Fruit fly (Drosophila melanogaster) whole organism, embryonic: ENCODE measurements around the gene CG33093.

Source experiments
- Adf1 ChIP-seq: fragments of 200-800 bp; sonication (Bioruptor generic); IDR thresholded peaks from 2 replicates; pipeline ENCODE4 v1.3.6; 2022; ENCODE audit warnings: missing biosample characterization, missing genetic modification characterization
- Atf6 ChIP-seq: fragments of 200-800 bp; sonication (Bioruptor generic); IDR thresholded peaks from 2 replicates; pipeline ENCODE4 v1.3.6; 2022; ENCODE audit warnings: missing biosample characterization, missing genetic modification characterization
- Blimp-1 ChIP-seq: fragments of 200-800 bp; sonication (Bioruptor generic); optimal IDR thresholded peaks from 3 replicates; lab custom pipeline; 2018; ENCODE audit warnings: missing biosample characterization, missing genetic modification characterization, mild to moderate bottlenecking, moderate library complexity, missing genetic modification reagents
- CG10147 ChIP-seq: fragments of 200-800 bp; sonication (Bioruptor generic); optimal IDR thresholded peaks from 2 replicates; lab custom pipeline; 2019; ENCODE audit warnings: missing biosample characterization, mild to moderate bottlenecking, missing genetic modification characterization, moderate library complexity
- CG1024 ChIP-seq: fragments of 200-800 bp; sonication (Bioruptor generic); IDR thresholded peaks from 2 replicates; pipeline ENCODE4 v1.3.6; 2022; ENCODE audit warnings: missing biosample characterization, missing genetic modification characterization
- CG10274 ChIP-seq: fragments of 200-800 bp; sonication (Bioruptor generic); optimal IDR thresholded peaks from 3 replicates; lab custom pipeline; 2017; ENCODE audit warnings: missing biosample characterization, mild to moderate bottlenecking, missing genetic modification characterization
- CG10654 ChIP-seq: fragments of 200-800 bp; sonication (Bioruptor generic); optimal IDR thresholded peaks from 2 replicates; lab custom pipeline; 2016; ENCODE audit warnings: missing biosample characterization, missing genetic modification characterization
- CG13424 ChIP-seq: fragments of 200-800 bp; sonication (Bioruptor generic); optimal IDR thresholded peaks from 2 replicates; lab custom pipeline; 2019; ENCODE audit warnings: missing biosample characterization, mild to moderate bottlenecking, missing genetic modification characterization, moderate library complexity
- CG13894 ChIP-seq: fragments of 200-800 bp; sonication (Bioruptor generic); optimal IDR thresholded peaks from 3 replicates; lab custom pipeline; 2018; ENCODE audit warnings: missing biosample characterization, mild to moderate bottlenecking, missing genetic modification characterization, moderate library complexity
- CG18619 ChIP-seq: fragments of 200-800 bp; sonication (Bioruptor generic); optimal IDR thresholded peaks from 3 replicates; lab custom pipeline; 2017; ENCODE audit warnings: missing biosample characterization, mild to moderate bottlenecking, missing genetic modification characterization
- CG2129 ChIP-seq: fragments of 200-800 bp; sonication (Bioruptor generic); IDR thresholded peaks from 2 replicates; pipeline ENCODE4 v1.3.6; 2022; ENCODE audit warnings: missing biosample characterization, missing genetic modification characterization; ENCODE audit not compliant: partially characterized antibody
- CG2678 ChIP-seq: fragments of 200-800 bp; sonication (Bioruptor generic); optimal IDR thresholded peaks from 3 replicates; lab custom pipeline; 2019; ENCODE audit warnings: missing biosample characterization, mild to moderate bottlenecking, missing genetic modification characterization, moderate library complexity
- CG4730 ChIP-seq: fragments of 200-800 bp; sonication (Bioruptor generic); IDR thresholded peaks from 2 replicates; pipeline ENCODE4 v1.3.6; 2022; ENCODE audit warnings: missing biosample characterization, missing genetic modification characterization
- CG6175 ChIP-seq: fragments of 200-800 bp; sonication (Bioruptor generic); IDR thresholded peaks from 3 replicates; pipeline ENCODE4 v1.3.6; 2022; ENCODE audit warnings: missing biosample characterization, missing genetic modification characterization
- CG8290 ChIP-seq, 3 experiments: fragments of 200-800 bp; sonication (Bioruptor generic); optimal IDR thresholded peaks; 2 replicates each; lab custom pipeline; 2016 to 2019; ENCODE audit warnings: missing biosample characterization in 3 of 3, missing genetic modification characterization in 3 of 3, mild to moderate bottlenecking in 2 of 3, moderate library complexity in 1 of 3
- Dip3 ChIP-seq: fragments of 200-800 bp; sonication (Bioruptor generic); optimal IDR thresholded peaks from 3 replicates; lab custom pipeline; 2016; ENCODE audit warnings: missing biosample characterization, missing genetic modification characterization
- Doc2 ChIP-seq: fragments of 200-800 bp; sonication (Bioruptor generic); IDR thresholded peaks from 2 replicates; pipeline ENCODE4 v1.3.6; 2022; ENCODE audit warnings: missing biosample characterization, missing genetic modification characterization
- Dref ChIP-seq: fragments of 200-800 bp; sonication (Bioruptor generic); IDR thresholded peaks from 2 replicates; pipeline ENCODE4 v1.3.6; 2022; ENCODE audit warnings: missing biosample characterization, missing genetic modification characterization
- Eip74EF ChIP-seq, 2 experiments: fragments of 200-800 bp in 1 of 2; fragments of >200 bp in 1 of 2; sonication (Bioruptor generic) in 1 of 2; optimal IDR thresholded peaks; 2 replicates each; lab custom pipeline; 2017 to 2019; ENCODE audit warnings: missing biosample characterization in 2 of 2, missing genetic modification characterization in 2 of 2, mild to moderate bottlenecking in 1 of 2, moderate library complexity in 1 of 2
- Ets65A ChIP-seq: fragments of 200-800 bp; sonication (Bioruptor generic); peaks from one replicate; lab custom pipeline; 2016; ENCODE audit warnings: missing biosample characterization, missing genetic modification characterization
- GATAe ChIP-seq: fragments of 200-800 bp; sonication (Bioruptor generic); conservative IDR thresholded peaks from 2 replicates; pipeline ENCODE4 v1.3.6; 2022; ENCODE audit warnings: missing biosample characterization, missing genetic modification characterization
- Hmr ChIP-seq: fragments of 200-800 bp; sonication (Bioruptor generic); optimal IDR thresholded peaks from 3 replicates; lab custom pipeline; 2017; ENCODE audit warnings: mild to moderate bottlenecking, missing biosample characterization, missing genetic modification reagents, missing genetic modification characterization
- Hr3 ChIP-seq: fragments of 200-800 bp; sonication (Bioruptor generic); optimal IDR thresholded peaks from 3 replicates; lab custom pipeline; 2016; ENCODE audit warnings: missing biosample characterization, missing genetic modification characterization
- Hr78 ChIP-seq, 2 experiments: fragments of 200-800 bp in 1 of 2; fragments of >200 bp in 1 of 2; sonication (Bioruptor generic) in 1 of 2; optimal IDR thresholded peaks; 2 replicates each; lab custom pipeline; 2017 to 2019; ENCODE audit warnings: missing biosample characterization in 2 of 2, missing genetic modification characterization in 2 of 2, mild to moderate bottlenecking in 1 of 2, moderate library complexity in 1 of 2
- Med ChIP-seq: fragments of 200-800 bp; sonication (Bioruptor generic); peaks from one replicate; lab custom pipeline; 2016; ENCODE audit warnings: missing biosample characterization, missing genetic modification characterization, mild to moderate bottlenecking, inconsistent platforms, moderate library complexity
- Nf-YA ChIP-seq: fragments of 200-800 bp; sonication (Bioruptor generic); IDR thresholded peaks from 2 replicates; pipeline ENCODE4 v1.3.6; 2022; ENCODE audit warnings: missing biosample characterization, missing genetic modification characterization
- abd-A ChIP-seq: fragments of 200-800 bp; sonication (Bioruptor generic); optimal IDR thresholded peaks from 3 replicates; lab custom pipeline; 2019; ENCODE audit warnings: missing biosample characterization, mild to moderate bottlenecking, missing genetic modification characterization, moderate library complexity
- chinmo ChIP-seq: fragments of 200-800 bp; sonication (Bioruptor generic); IDR thresholded peaks from 4 replicates; pipeline ENCODE4 v1.3.6; 2022; ENCODE audit warnings: missing biosample characterization, missing genetic modification characterization; ENCODE audit not compliant: partially characterized antibody
- dati ChIP-seq: fragments of 200-800 bp; sonication (Bioruptor generic); IDR thresholded peaks from 2 replicates; pipeline ENCODE4 v1.3.6; 2022; ENCODE audit warnings: missing biosample characterization, missing genetic modification characterization
- dysf ChIP-seq: fragments of 200-800 bp; sonication (Bioruptor generic); IDR thresholded peaks from 3 replicates; pipeline ENCODE4 v1.3.6; 2022; ENCODE audit warnings: missing biosample characterization, missing genetic modification characterization
- esg ChIP-seq: fragments of 200-800 bp; sonication (Bioruptor generic); conservative IDR thresholded peaks from 2 replicates; pipeline ENCODE4 v1.3.6; 2022; ENCODE audit warnings: missing biosample characterization, missing genetic modification characterization
- ftz-f1 ChIP-seq: fragments of 200-800 bp; sonication (Bioruptor generic); optimal IDR thresholded peaks from 2 replicates; lab custom pipeline; 2016; ENCODE audit warnings: missing biosample characterization, missing genetic modification characterization
- grn ChIP-seq: fragments of 200-800 bp; sonication (Bioruptor generic); optimal IDR thresholded peaks from 3 replicates; lab custom pipeline; 2017; ENCODE audit warnings: missing biosample characterization, missing genetic modification characterization
- gro ChIP-seq: fragments of 200-800 bp; sonication (Bioruptor generic); optimal IDR thresholded peaks from 2 replicates; lab custom pipeline; 2016; ENCODE audit warnings: missing biosample characterization, missing genetic modification characterization
- inv ChIP-seq: fragments of 200-800 bp; sonication (Bioruptor generic); IDR thresholded peaks from 2 replicates; pipeline ENCODE4 v1.3.6; 2022; ENCODE audit warnings: missing biosample characterization, missing genetic modification characterization; ENCODE audit not compliant: partially characterized antibody
- lab ChIP-seq: fragments of 200-800 bp; sonication (Bioruptor generic); optimal IDR thresholded peaks from 3 replicates; lab custom pipeline; 2017; ENCODE audit warnings: missing biosample characterization, missing genetic modification characterization, mild to moderate bottlenecking, moderate library complexity, missing genetic modification reagents
- nau ChIP-seq: fragments of 200-800 bp; sonication (Bioruptor generic); optimal IDR thresholded peaks from 3 replicates; lab custom pipeline; 2017; ENCODE audit warnings: missing biosample characterization, mild to moderate bottlenecking, missing genetic modification characterization, missing genetic modification reagents
- prd ChIP-seq, 3 experiments: fragments of >200 bp in 2 of 3; fragments of 200-800 bp in 1 of 3; sonication (Bioruptor generic) in 1 of 3; optimal IDR thresholded peaks in 2 of 3; IDR thresholded peaks in 1 of 3; 2 replicates in 2 of 3; 3 replicates in 1 of 3; pipeline versions ENCODE4 v1.3.6 to Lab custom; 2017 to 2022; ENCODE audit warnings: missing biosample characterization in 1 of 3, missing genetic modification characterization in 1 of 3
- pzg ChIP-seq: fragments of 200-800 bp; sonication (Bioruptor generic); optimal IDR thresholded peaks from 3 replicates; lab custom pipeline; 2018; ENCODE audit warnings: missing biosample characterization, mild to moderate bottlenecking, missing genetic modification characterization, moderate library complexity
- ro ChIP-seq: fragments of 200-800 bp; sonication (Bioruptor generic); IDR thresholded peaks from 2 replicates; pipeline ENCODE4 v1.3.6; 2022; ENCODE audit warnings: missing biosample characterization, missing genetic modification characterization
- sd ChIP-seq: fragments of 200-800 bp; sonication (Bioruptor generic); optimal IDR thresholded peaks from 3 replicates; lab custom pipeline; 2018; ENCODE audit warnings: missing biosample characterization, mild to moderate bottlenecking, missing genetic modification characterization, moderate library complexity
- sens ChIP-seq: fragments of 200-800 bp; sonication (Bioruptor generic); peaks from one replicate; lab custom pipeline; 2016; ENCODE audit warnings: missing biosample characterization, missing genetic modification characterization
- slbo ChIP-seq: fragments of 200-800 bp; sonication (Bioruptor generic); IDR thresholded peaks from 2 replicates; pipeline ENCODE4 v1.3.6; 2022; ENCODE audit warnings: missing biosample characterization, missing genetic modification characterization
- sug ChIP-seq: fragments of 200-800 bp; optimal IDR thresholded peaks from 2 replicates; lab custom pipeline; 2019; ENCODE audit warnings: missing biosample characterization, mild to moderate bottlenecking, missing genetic modification characterization, moderate library complexity
- vvl ChIP-seq: fragments of 200-800 bp; sonication (Bioruptor generic); IDR thresholded peaks from 2 replicates; pipeline ENCODE4 v1.3.6; 2022; ENCODE audit warnings: missing biosample characterization, missing genetic modification characterization

The CG33093 gene

dm6 chr3R:22558398-22558797 is 26.7 kb upstream of the CG33093 start:
- TF ChIP-seq dysf (GFP tag; lab: Robert Waterston, UW) (no peak), CG2678 (tag; lab: Kevin White, UChicago) (peak; percentile 8), CG13894 (tag; lab: Kevin White, UChicago) (peak; percentile 9), Hr3 (GFP tag; lab: Kevin White, UChicago) (no peak), CG8290 (GFP tag; optimal IDR thresholded peaks at IDR 0.05; lab: Kevin White, UChicago) (no peak), CG8290 (tag; optimal IDR thresholded peaks at IDR 0.05; lab: Kevin White, UChicago) (peak in 1 of 2 experiments; percentile 8), esg (GFP tag; lab: Robert Waterston, UW) (no peak), Hmr (GFP tag; lab: Kevin White, UChicago) (peak; percentile 24), ro (GFP tag; lab: Robert Waterston, UW) (no peak), Atf6 (peak; percentile 53; the same call in 1 of the 2 replicates), pzg (GFP tag; lab: Kevin White, UChicago) (no peak), CG18619 (GFP tag; lab: Kevin White, UChicago) (no peak), sens (peak; percentile 60), lab (GFP tag; lab: Kevin White, UChicago) (peak; percentile 7), Nf-YA (GFP tag; lab: Robert Waterston, UW) (no peak)

dm6 chr3R:22557100-22557741 is 25.5 kb upstream of the CG33093 start:
- TF ChIP-seq sug (tag; lab: Kevin White, UChicago), result peak; percentile 19
- no peak for TF ChIP-seq gro
- peak; percentile 67 for TF ChIP-seq sd (tag; lab: Kevin White, UChicago)
- TF ChIP-seq abd-A (tag; lab: Kevin White, UChicago), result peak; percentile 6
- TF ChIP-seq CG13424 (tag; lab: Kevin White, UChicago), result no peak
- TF ChIP-seq Blimp-1 (GFP tag; lab: Kevin White, UChicago), result peak; percentile 6
- peak in 1 of 2 experiments; percentile 26 for TF ChIP-seq Hr78 (GFP tag; optimal IDR thresholded peaks at IDR 0.05; lab: Kevin White, UChicago)
- TF ChIP-seq grn (GFP tag; lab: Kevin White, UChicago), result peak; percentile 69
- peak; percentile 41 for TF ChIP-seq Ets65A
- TF ChIP-seq ftz-f1, result peak; percentile 16
- TF ChIP-seq vvl, result peak; percentile 66
- peak; percentile 89; the same call in 3 of the 4 replicates for TF ChIP-seq chinmo (GFP tag; lab: Robert Waterston, UW)
- peak; percentile 100 for TF ChIP-seq CG13894 (tag; lab: Kevin White, UChicago)
- no peak for TF ChIP-seq Doc2 (GFP tag; lab: Robert Waterston, UW)
- peak in 1 of 2 experiments; percentile 60 for TF ChIP-seq Eip74EF (GFP tag; optimal IDR thresholded peaks at IDR 0.05; lab: Kevin White, UChicago)
- TF ChIP-seq, all 482 proteins: peak for 12

dm6 chr3R:22552686-22553085 is 21.0 kb upstream of the CG33093 start:
- TF ChIP-seq CG10147 (GFP tag; lab: Kevin White, UChicago) (no peak), CG2129 (GFP tag; lab: Robert Waterston, UW) (no peak), dati (GFP tag; lab: Robert Waterston, UW) (no peak), CG10274 (no peak), Adf1 (no peak), slbo (GFP tag; lab: Robert Waterston, UW) (0 out of 2 replicates have a peak, but pooled peaks have one; percentile 25), prd (optimal IDR thresholded peaks at IDR 0.05; lab: Kevin White, UChicago) (no peak), prd (GFP tag; IDR thresholded peaks at IDR 0.05; lab: Robert Waterston, UW) (0 out of 3 replicates have a peak, but pooled peaks have one; percentile 13), CG10654 (GFP tag; lab: Kevin White, UChicago) (no peak), nau (GFP tag; lab: Kevin White, UChicago) (no peak), Dref (no peak), CG4730 (no peak), CG6175 (GFP tag; lab: Robert Waterston, UW) (no peak), Med (GFP tag; lab: Kevin White, UChicago) (peak; percentile 57), Dip3 (GFP tag; lab: Kevin White, UChicago) (no peak), vvl (0 out of 2 replicates have a peak, but pooled peaks have one; percentile 31), inv (GFP tag; lab: Robert Waterston, UW) (no peak), GATAe (GFP tag; lab: Robert Waterston, UW) (no peak), CG1024 (GFP tag; lab: Robert Waterston, UW) (no peak)
